Worm (Caenorhabditis elegans): ENCODE data around the gene flp-5.
"Not testable (repeated sequence)": the region's sequence is repeated elsewhere in the genome, so short reads cannot be mapped to it uniquely, and the experiment has no call there.

flp-5 gene

DNA sequence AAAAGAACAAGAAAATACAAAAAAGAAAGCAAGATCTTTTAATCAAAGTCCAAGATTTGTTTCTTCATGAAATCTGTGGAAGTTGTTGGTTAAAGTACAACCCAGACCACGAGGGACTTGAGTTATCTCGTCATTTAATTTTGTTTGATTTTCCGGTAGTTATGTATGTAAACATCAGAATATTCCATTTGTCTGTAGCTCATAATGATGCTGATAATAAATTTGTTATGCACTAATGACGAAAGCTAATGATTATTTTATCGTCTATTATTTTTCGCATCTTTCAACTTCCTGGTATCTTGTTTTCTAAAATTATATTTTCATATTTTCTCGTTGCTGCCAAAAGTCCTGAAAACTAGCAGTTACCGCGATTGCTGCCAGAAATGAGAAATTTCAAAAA is 5.0 kb upstream of the flp-5 start:
- no peak for TF ChIP-seq ceh-19 (GFP tag; optimal IDR thresholded peaks at IDR 0.05)
- no peak for TF ChIP-seq F13H6.1 (tag; optimal IDR thresholded peaks at IDR 0.05)
- no peak for TF ChIP-seq rnt-1 (tag; optimal IDR thresholded peaks at IDR 0.05)
- TF ChIP-seq fax-1 (tag; optimal IDR thresholded peaks at IDR 0.05): no peak
- no peak for TF ChIP-seq ceh-14 (tag; optimal IDR thresholded peaks at IDR 0.05)
- no peak for TF ChIP-seq mec-3 (tag; optimal IDR thresholded peaks at IDR 0.05; ENCODE audit: borderline replicate concordance)
- no peak for TF ChIP-seq ceh-9 (tag; optimal IDR thresholded peaks at IDR 0.05)

DNA sequence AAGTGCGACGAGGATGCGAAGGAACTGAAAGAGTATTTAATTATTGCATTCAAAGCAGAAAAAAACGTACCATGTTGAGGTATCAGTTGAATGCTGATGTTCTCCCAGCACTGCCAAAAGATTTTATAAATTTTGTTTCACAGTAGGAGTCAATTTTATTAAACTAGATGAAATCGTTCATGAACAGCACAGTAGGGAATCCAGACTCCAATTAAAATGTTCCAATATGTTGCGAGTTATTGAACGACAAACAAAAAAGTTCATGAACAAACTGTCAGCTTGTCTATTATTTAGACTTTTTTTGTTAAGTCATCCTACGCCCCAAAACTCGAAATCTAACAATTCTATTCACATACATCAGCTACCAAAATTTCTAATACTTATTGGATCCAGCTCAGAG is 7.0 kb downstream of the flp-5 start, which contains the start of gene nspc-1:
nspc-1 (minus strand) TSS at position 101 of the 400 bp plus-strand sequence.
- TF ChIP-seq sox-4, ceh-24, madf-2 (tag; optimal IDR thresholded peaks at IDR 0.05): not testable (repeated sequence)

DNA sequence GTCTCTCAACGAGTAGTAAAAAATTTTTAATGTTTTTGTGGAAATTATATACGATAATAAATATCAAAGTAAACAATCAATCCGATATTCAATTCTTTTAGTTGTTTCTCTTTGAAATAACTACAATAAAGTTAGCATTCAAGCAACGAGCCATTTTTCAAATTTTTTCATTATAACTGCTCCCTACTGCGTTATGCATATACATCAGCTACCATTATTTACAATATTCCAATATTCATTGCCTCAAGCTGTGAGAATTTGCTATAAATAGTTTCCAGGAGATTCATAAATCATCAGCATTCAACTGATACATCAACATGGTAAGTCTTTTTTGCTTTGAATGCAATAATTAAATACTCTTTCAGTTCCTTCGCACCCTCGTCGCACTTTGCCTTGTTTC is 8.7 kb downstream of the flp-5 start, which contains the start of gene nspc-3:
nspc-3 (plus strand) TSS at position 301 of the 400 bp plus-strand sequence.
- no peak for TF ChIP-seq pha-4 (tag; optimal IDR thresholded peaks at IDR 0.05)
- no peak for TF ChIP-seq pqm-1 (tag; optimal IDR thresholded peaks at IDR 0.05)

DNA sequence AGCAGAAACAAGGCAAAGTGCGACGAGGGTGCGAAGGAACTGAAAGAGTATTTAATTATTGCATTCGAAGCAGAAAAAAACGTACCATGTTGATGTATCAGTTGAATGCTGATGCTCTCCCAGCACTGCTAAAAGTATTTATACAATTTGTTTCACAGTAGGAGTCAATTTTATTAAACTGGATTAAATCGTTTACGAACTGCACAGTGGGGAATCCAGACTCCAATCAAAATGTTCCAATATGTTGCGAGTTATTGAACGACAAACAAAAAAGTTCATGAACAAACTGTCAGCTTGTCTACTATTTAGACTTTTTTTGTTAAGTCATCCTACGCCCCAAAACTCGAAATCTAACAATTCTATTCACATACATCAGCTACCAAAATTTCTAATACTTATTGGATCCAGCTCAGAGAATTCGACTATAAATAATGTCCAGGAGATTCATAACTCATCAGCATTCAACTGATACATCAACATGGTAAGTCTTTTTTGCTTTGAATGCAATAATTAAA is 10.3 kb downstream of the flp-5 start, which contains the start of the genes nspc-4 and nspc-5:
nspc-4 (minus strand) TSS at position 101 of the 515 bp plus-strand sequence.
nspc-5 (plus strand) TSS at position 465 of the 515 bp plus-strand sequence.
- not testable (repeated sequence) for TF ChIP-seq npax-4, C08G9.2, rnt-1 (tag; optimal IDR thresholded peaks at IDR 0.05)

DNA sequence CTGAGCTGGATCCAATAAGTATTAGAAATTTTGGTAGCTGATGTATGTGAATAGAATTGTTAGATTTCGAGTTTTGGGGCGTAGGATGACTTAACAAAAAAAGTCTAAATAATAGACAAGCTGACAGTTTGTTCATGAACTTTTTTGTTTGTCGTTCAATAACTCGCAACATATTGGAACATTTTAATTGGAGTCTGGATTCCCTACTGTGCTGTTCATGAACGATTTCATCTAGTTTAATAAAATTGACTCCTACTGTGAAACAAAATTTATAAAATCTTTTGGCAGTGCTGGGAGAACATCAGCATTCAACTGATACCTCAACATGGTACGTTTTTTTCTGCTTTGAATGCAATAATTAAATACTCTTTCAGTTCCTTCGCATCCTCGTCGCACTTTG is 13.5 kb downstream of the flp-5 start, which contains the start of gene nspc-7:
nspc-7 (plus strand) TSS at position 301 of the 400 bp plus-strand sequence.
- not testable (repeated sequence) for TF ChIP-seq unc-42, unc-86, ets-4 (tag; optimal IDR thresholded peaks at IDR 0.05)

DNA sequence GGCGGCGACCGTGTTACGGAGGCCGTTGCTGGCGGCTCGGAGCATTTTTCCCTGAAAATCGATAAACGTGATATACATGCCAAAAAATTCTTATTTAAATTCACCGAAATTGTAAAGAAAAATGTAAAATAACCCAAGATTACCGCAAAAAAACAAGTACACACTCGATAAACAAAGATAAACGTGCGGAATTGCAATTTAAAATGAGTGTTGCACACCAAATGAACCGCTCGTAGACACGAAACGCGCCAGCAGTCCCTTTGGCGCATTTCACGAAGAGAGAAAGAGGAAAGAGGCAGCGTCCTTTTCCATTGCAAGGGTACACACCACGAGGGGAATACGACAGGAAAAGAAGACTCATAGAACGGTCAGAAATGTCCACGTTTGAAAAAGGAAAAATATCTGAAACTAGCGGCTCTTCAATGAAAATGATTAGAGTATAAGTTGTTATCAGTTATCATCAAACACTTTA is 18.0 kb downstream of the flp-5 start, which contains the start of gene sdha-1:
sdha-1 (minus strand) TSS at position 51 of the 472 bp plus-strand sequence.
- peak; percentile 34 for TF ChIP-seq unc-42 (tag; optimal IDR thresholded peaks at IDR 0.05)
- peak; percentile 48 for TF ChIP-seq nfya-1 (tag; optimal IDR thresholded peaks at IDR 0.05)
- peak; percentile 22 for TF ChIP-seq ref-2 (tag; optimal IDR thresholded peaks at IDR 0.05)
- peak; percentile 76 for TF ChIP-seq ceh-31 (tag; optimal IDR thresholded peaks at IDR 0.05)
- TF ChIP-seq C08G9.2 (tag; optimal IDR thresholded peaks at IDR 0.05): no peak
- peak; percentile 38 for TF ChIP-seq elt-2 (tag; optimal IDR thresholded peaks at IDR 0.05)
- peak; percentile 21 for TF ChIP-seq ceh-19 (GFP tag; optimal IDR thresholded peaks at IDR 0.05)
- TF ChIP-seq ceh-18 (tag; optimal IDR thresholded peaks at IDR 0.05): peak; percentile 25
- peak; percentile 54 for TF ChIP-seq tbx-2 (tag; optimal IDR thresholded peaks at IDR 0.05)
- peak; percentile 41 for TF ChIP-seq ceh-34 (tag; optimal IDR thresholded peaks at IDR 0.05)
- peak; percentile 23 for TF ChIP-seq rnt-1 (tag; optimal IDR thresholded peaks at IDR 0.05)
- peak; percentile 8 for TF ChIP-seq pros-1 (tag; optimal IDR thresholded peaks at IDR 0.05)
- TF ChIP-seq hlh-13 (GFP tag; optimal IDR thresholded peaks at IDR 0.05): no peak
- TF ChIP-seq hlh-30 (tag; optimal IDR thresholded peaks at IDR 0.05; ENCODE audit: insufficient read depth): peak; percentile 61
- peak; percentile 8 for TF ChIP-seq ceh-14 (tag; optimal IDR thresholded peaks at IDR 0.05)
- TF ChIP-seq ahr-1 (tag; optimal IDR thresholded peaks at IDR 0.05): no peak
- peak; percentile 42 for TF ChIP-seq pqm-1 (tag; optimal IDR thresholded peaks at IDR 0.05)
- TF ChIP-seq dmd-4 (tag; optimal IDR thresholded peaks at IDR 0.05; ENCODE audit: borderline replicate concordance): no peak
- TF ChIP-seq ceh-30 (tag; optimal IDR thresholded peaks at IDR 0.05): peak; percentile 32
- TF ChIP-seq unc-3 (GFP tag; conservative IDR thresholded peaks at IDR 0.05): no peak
- no peak for TF ChIP-seq unc-3 (tag; optimal IDR thresholded peaks at IDR 0.05)
